Fruit fly (Drosophila melanogaster) whole organism, embryonic: Measurements from ENCODE around the gene CG8765.

ENCODE experiments used
- Atf-2 ChIP-seq: fragments of 200-800 bp; sonication (Bioruptor generic); optimal IDR thresholded peaks from 2 replicates; lab custom pipeline; 2016; ENCODE audit warnings: missing biosample characterization, missing genetic modification characterization
- CG15011 ChIP-seq: fragments of 200-800 bp; sonication (Bioruptor generic); optimal IDR thresholded peaks from 3 replicates; lab custom pipeline; 2018; ENCODE audit warnings: missing biosample characterization, mild to moderate bottlenecking, missing genetic modification characterization
- CG32767 ChIP-seq: fragments of 200-800 bp; sonication (Bioruptor generic); IDR thresholded peaks from 2 replicates; pipeline ENCODE4 v1.3.6; 2022; ENCODE audit warnings: missing biosample characterization, missing genetic modification characterization
- CG3407 ChIP-seq: fragments of 200-800 bp; sonication (Bioruptor generic); optimal IDR thresholded peaks from 2 replicates; lab custom pipeline; 2018; ENCODE audit warnings: missing biosample characterization, mild to moderate bottlenecking, missing genetic modification characterization
- CG3726 ChIP-seq: fragments of 200-800 bp; sonication (Bioruptor generic); IDR thresholded peaks from 3 replicates; pipeline ENCODE4, ENCODE4 v1.3.6; 2022; ENCODE audit warnings: missing biosample characterization, missing genetic modification characterization
- CG4328 ChIP-seq: fragments of 200-800 bp; sonication (Bioruptor generic); optimal IDR thresholded peaks from 3 replicates; lab custom pipeline; 2017; ENCODE audit warnings: missing biosample characterization, missing genetic modification reagents, missing genetic modification characterization
- CG4360 ChIP-seq: fragments of 200-800 bp; sonication (Bioruptor generic); IDR thresholded peaks from 2 replicates; pipeline ENCODE4 v1.3.6; 2022; ENCODE audit warnings: missing biosample characterization, missing genetic modification characterization
- CG4707 ChIP-seq: fragments of 200-800 bp; sonication (Bioruptor generic); optimal IDR thresholded peaks from 2 replicates; lab custom pipeline; 2018; ENCODE audit warnings: missing biosample characterization, mild to moderate bottlenecking, missing genetic modification characterization, moderate library complexity
- CG6791 ChIP-seq: fragments of 200-800 bp; sonication (Bioruptor generic); IDR thresholded peaks from 3 replicates; pipeline ENCODE4 v1.3.6; 2022; ENCODE audit warnings: missing biosample characterization, missing genetic modification characterization; ENCODE audit not compliant: partially characterized antibody
- CG7839 ChIP-seq: fragments of 200-800 bp; sonication (Bioruptor generic); optimal IDR thresholded peaks from 3 replicates; lab custom pipeline; 2018; ENCODE audit warnings: missing biosample characterization, mild to moderate bottlenecking, missing genetic modification characterization, moderate library complexity
- CG8924 ChIP-seq: fragments of 200-800 bp; optimal IDR thresholded peaks from 3 replicates; lab custom pipeline; 2019; ENCODE audit warnings: missing biosample characterization, mild to moderate bottlenecking, missing genetic modification characterization, moderate library complexity
- Chrac-16 ChIP-seq: fragments of 200-800 bp; sonication (Bioruptor generic); optimal IDR thresholded peaks from 3 replicates; lab custom pipeline; 2016; ENCODE audit warnings: missing biosample characterization, missing genetic modification characterization
- D ChIP-seq, 2 experiments: fragments of 200-800 bp in 1 of 2; fragments of >200 bp in 1 of 2; sonication (Bioruptor generic) in 1 of 2; optimal IDR thresholded peaks; 2 replicates in 1 of 2; 3 replicates in 1 of 2; lab custom pipeline; 2017; ENCODE audit warnings: mild to moderate bottlenecking in 1 of 2, missing biosample characterization in 1 of 2, missing genetic modification characterization in 1 of 2, missing genetic modification reagents in 1 of 2
- D19B ChIP-seq: fragments of 200-800 bp; sonication (Bioruptor generic); optimal IDR thresholded peaks from 2 replicates; lab custom pipeline; 2017; ENCODE audit warnings: missing biosample characterization, mild to moderate bottlenecking, missing genetic modification characterization
- Doc2 ChIP-seq: fragments of 200-800 bp; sonication (Bioruptor generic); IDR thresholded peaks from 2 replicates; pipeline ENCODE4 v1.3.6; 2022; ENCODE audit warnings: missing biosample characterization, missing genetic modification characterization
- E2f1 ChIP-seq: fragments of 200-800 bp; sonication (Bioruptor generic); IDR thresholded peaks from 2 replicates; pipeline ENCODE4 v1.3.6; 2022; ENCODE audit warnings: missing biosample characterization, missing genetic modification characterization
- Fer1 ChIP-seq: fragments of 200-800 bp; sonication (Bioruptor generic); optimal IDR thresholded peaks from 2 replicates; lab custom pipeline; 2017; ENCODE audit warnings: missing biosample characterization, mild to moderate bottlenecking, missing genetic modification characterization
- Gsc ChIP-seq: fragments of 200-800 bp; sonication (Bioruptor generic); IDR thresholded peaks from 2 replicates; pipeline ENCODE4 v1.3.6; 2022; ENCODE audit warnings: missing biosample characterization, missing genetic modification characterization
- H2.0 ChIP-seq: fragments of 200-800 bp; sonication (Bioruptor generic); IDR thresholded peaks from 2 replicates; pipeline ENCODE4 v1.3.6; 2022; ENCODE audit warnings: missing biosample characterization, missing genetic modification characterization
- HHEX ChIP-seq: fragments of 200-800 bp; sonication (Bioruptor generic); optimal IDR thresholded peaks from 3 replicates; lab custom pipeline; 2017; ENCODE audit warnings: missing biosample characterization, mild to moderate bottlenecking, missing genetic modification characterization, missing genetic modification reagents
- HLH54F ChIP-seq: fragments of 200-800 bp; sonication (Bioruptor generic); optimal IDR thresholded peaks from 3 replicates; lab custom pipeline; 2016; ENCODE audit warnings: missing biosample characterization, missing genetic modification characterization
- NFAT ChIP-seq: fragments of 200-800 bp; sonication (Bioruptor generic); IDR thresholded peaks from 2 replicates; pipeline ENCODE4 v1.3.6; 2022; ENCODE audit warnings: missing biosample characterization, missing genetic modification characterization
- Sry-δ ChIP-seq: fragments of 200-800 bp; sonication (Bioruptor generic); optimal IDR thresholded peaks from 2 replicates; lab custom pipeline; 2016; ENCODE audit warnings: missing biosample characterization, missing genetic modification characterization
- Usf ChIP-seq: fragments of 200-800 bp; sonication (Bioruptor generic); optimal IDR thresholded peaks from 2 replicates; lab custom pipeline; 2017; ENCODE audit warnings: missing genotype, missing biosample characterization, missing genetic modification characterization
- YL-1 ChIP-seq: fragments of 200-800 bp; sonication (Bioruptor generic); optimal IDR thresholded peaks from 3 replicates; lab custom pipeline; 2017; ENCODE audit warnings: missing biosample characterization, mild to moderate bottlenecking, missing genetic modification characterization
- ash1 ChIP-seq: fragments of 200-800 bp; sonication (Bioruptor generic); optimal IDR thresholded peaks from 2 replicates; lab custom pipeline; 2018; ENCODE audit warnings: missing biosample characterization, mild to moderate bottlenecking, missing genetic modification characterization
- chinmo ChIP-seq: fragments of 200-800 bp; sonication (Bioruptor generic); IDR thresholded peaks from 4 replicates; pipeline ENCODE4 v1.3.6; 2022; ENCODE audit warnings: missing biosample characterization, missing genetic modification characterization; ENCODE audit not compliant: partially characterized antibody
- cwo ChIP-seq: fragments of 200-800 bp; sonication (Bioruptor generic); optimal IDR thresholded peaks from 3 replicates; lab custom pipeline; 2017; ENCODE audit warnings: missing biosample characterization, missing genetic modification characterization, mild to moderate bottlenecking, moderate library complexity, missing genetic modification reagents
- dati ChIP-seq: fragments of 200-800 bp; sonication (Bioruptor generic); IDR thresholded peaks from 2 replicates; pipeline ENCODE4 v1.3.6; 2022; ENCODE audit warnings: missing biosample characterization, missing genetic modification characterization
- disco-r ChIP-seq: fragments of 200-800 bp; sonication (Bioruptor generic); optimal IDR thresholded peaks from 2 replicates; lab custom pipeline; 2016; ENCODE audit warnings: missing biosample characterization, missing genetic modification characterization
- ems ChIP-seq: fragments of 200-800 bp; sonication (Bioruptor generic); optimal IDR thresholded peaks from 3 replicates; lab custom pipeline; 2016; ENCODE audit warnings: missing biosample characterization, missing genetic modification characterization
- exex ChIP-seq: fragments of 200-800 bp; sonication (Bioruptor generic); optimal IDR thresholded peaks from 4 replicates; lab custom pipeline; 2018; ENCODE audit warnings: missing biosample characterization, mild to moderate bottlenecking, missing genetic modification characterization, moderate library complexity
- fd64A ChIP-seq: fragments of 200-800 bp; sonication (Bioruptor generic); optimal IDR thresholded peaks from 3 replicates; lab custom pipeline; 2018; ENCODE audit warnings: missing biosample characterization, mild to moderate bottlenecking, missing genetic modification characterization
- grau ChIP-seq: fragments of 200-800 bp; optimal IDR thresholded peaks from 3 replicates; lab custom pipeline; 2019; ENCODE audit warnings: missing biosample characterization, mild to moderate bottlenecking, missing genetic modification characterization, moderate library complexity
- inv ChIP-seq: fragments of 200-800 bp; sonication (Bioruptor generic); IDR thresholded peaks from 2 replicates; pipeline ENCODE4 v1.3.6; 2022; ENCODE audit warnings: missing biosample characterization, missing genetic modification characterization; ENCODE audit not compliant: partially characterized antibody
- knrl ChIP-seq: fragments of 200-800 bp; sonication (Bioruptor generic); IDR thresholded peaks from 3 replicates; pipeline ENCODE4 v1.3.6; 2022; ENCODE audit warnings: missing biosample characterization, missing genetic modification characterization; ENCODE audit not compliant: partially characterized antibody
- lbe ChIP-seq: fragments of 200-800 bp; sonication (Bioruptor generic); optimal IDR thresholded peaks from 2 replicates; lab custom pipeline; 2016; ENCODE audit warnings: missing biosample characterization, mild to moderate bottlenecking, missing genetic modification characterization
- lilli ChIP-seq: fragments of 200-800 bp; sonication (Bioruptor generic); optimal IDR thresholded peaks from 3 replicates; lab custom pipeline; 2016; ENCODE audit warnings: missing biosample characterization, missing genetic modification characterization
- nmo ChIP-seq: fragments of 200-800 bp; sonication (Bioruptor generic); optimal IDR thresholded peaks from 2 replicates; lab custom pipeline; 2018; ENCODE audit warnings: missing biosample characterization, mild to moderate bottlenecking, missing genetic modification characterization, moderate library complexity
- odd ChIP-seq: fragments of 200-800 bp; sonication (Bioruptor generic); optimal IDR thresholded peaks from 2 replicates; lab custom pipeline; 2017; ENCODE audit warnings: missing biosample characterization, mild to moderate bottlenecking, missing genetic modification characterization
- salm ChIP-seq: fragments of 200-800 bp; sonication (Bioruptor generic); optimal IDR thresholded peaks from 2 replicates; lab custom pipeline; 2018; ENCODE audit warnings: missing biosample characterization, mild to moderate bottlenecking, missing genetic modification characterization
- sd ChIP-seq: fragments of 200-800 bp; sonication (Bioruptor generic); optimal IDR thresholded peaks from 3 replicates; lab custom pipeline; 2018; ENCODE audit warnings: missing biosample characterization, mild to moderate bottlenecking, missing genetic modification characterization, moderate library complexity
- sens ChIP-seq: fragments of 200-800 bp; sonication (Bioruptor generic); peaks from one replicate; lab custom pipeline; 2016; ENCODE audit warnings: missing biosample characterization, missing genetic modification characterization
- shn ChIP-seq: fragments of 200-800 bp; sonication (Bioruptor generic); optimal IDR thresholded peaks from 3 replicates; lab custom pipeline; 2016; ENCODE audit warnings: missing biosample characterization, missing genetic modification characterization
- slbo ChIP-seq: fragments of 200-800 bp; sonication (Bioruptor generic); IDR thresholded peaks from 2 replicates; pipeline ENCODE4 v1.3.6; 2022; ENCODE audit warnings: missing biosample characterization, missing genetic modification characterization
- sob ChIP-seq: fragments of 200-800 bp; sonication (Bioruptor generic); IDR thresholded peaks from 2 replicates; pipeline ENCODE4 v1.3.6; 2022; ENCODE audit warnings: missing biosample characterization, missing genetic modification characterization
- tio ChIP-seq: fragments of 200-800 bp; sonication (Bioruptor generic); optimal IDR thresholded peaks from 2 replicates; lab custom pipeline; 2017; ENCODE audit warnings: missing biosample characterization, missing genetic modification characterization, inconsistent platforms
- twi ChIP-seq: fragments of 200-800 bp; optimal IDR thresholded peaks from 2 replicates; lab custom pipeline; 2019; ENCODE audit warnings: missing biosample characterization, mild to moderate bottlenecking, missing genetic modification characterization, moderate library complexity
- tx ChIP-seq: fragments of 200-800 bp; sonication (Bioruptor generic); optimal IDR thresholded peaks from 2 replicates; lab custom pipeline; 2016; ENCODE audit warnings: missing biosample characterization, missing genetic modification characterization
- zen ChIP-seq: fragments of 200-800 bp; sonication (Bioruptor generic); optimal IDR thresholded peaks from 3 replicates; lab custom pipeline; 2018; ENCODE audit warnings: missing biosample characterization, mild to moderate bottlenecking, missing genetic modification characterization, moderate library complexity

Gene CG8765

DNA sequence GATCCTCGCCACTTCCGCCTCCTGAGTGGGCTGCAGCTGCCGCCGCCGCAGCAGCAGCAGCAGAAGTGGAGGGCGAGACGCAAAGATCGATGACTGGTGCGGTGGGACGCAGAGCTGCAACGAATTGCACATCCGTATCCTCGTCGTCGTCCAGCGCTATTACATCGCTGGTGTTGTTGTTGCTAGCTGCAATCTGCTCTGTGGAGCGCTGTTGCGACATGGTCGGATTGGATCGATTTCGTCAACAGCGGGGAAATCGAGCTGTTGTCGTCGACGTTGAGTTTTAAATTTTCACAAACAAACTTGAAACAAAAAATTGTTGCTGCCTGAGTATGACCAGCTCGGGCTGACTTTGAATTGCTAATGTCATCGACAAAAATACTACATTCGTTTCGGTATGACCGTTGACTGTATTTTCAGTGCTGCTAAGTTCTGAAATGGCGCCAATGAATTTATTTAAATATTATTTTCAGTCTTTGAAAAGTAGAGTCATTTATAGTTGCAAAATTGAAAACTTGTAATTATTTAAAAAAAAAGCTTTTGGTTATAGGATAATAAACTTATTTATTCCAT is 44.6 kb downstream of the CG8765 start, which contains the start of gene Rnf146 (continued):
- TF ChIP-seq sd (tag; lab: Kevin White, UChicago) (no peak), CG32767 (GFP tag; lab: Robert Waterston, UW) (no peak), sob (no peak), YL-1 (peak; percentile 20), salm (tag; lab: Kevin White, UChicago) (no peak), CG7839 (tag; lab: Kevin White, UChicago) (no peak), CG3726 (no peak), Sry-δ (GFP tag; lab: Kevin White, UChicago) (peak; percentile 11), Chrac-16 (GFP tag; lab: Kevin White, UChicago) (no peak), ems (GFP tag; lab: Kevin White, UChicago) (no peak), CG4328 (GFP tag; lab: Kevin White, UChicago) (no peak), CG4360 (GFP tag; lab: Robert Waterston, UW) (0 out of 2 replicates have a peak, but pooled peaks have one; percentile 43), Gsc (no peak), sens (GFP tag; lab: Kevin White, UChicago) (no peak), disco-r (GFP tag; lab: Kevin White, UChicago) (no peak), E2f1 (GFP tag; lab: Robert Waterston, UW) (no peak), CG6791 (no peak), D19B (GFP tag; lab: Kevin White, UChicago) (no peak), knrl (GFP tag; lab: Robert Waterston, UW) (no peak; the same call in 2 of the 3 replicates), nmo (GFP tag; lab: Kevin White, UChicago) (peak; percentile 4), Doc2 (GFP tag; lab: Robert Waterston, UW) (no peak), slbo (GFP tag; lab: Robert Waterston, UW) (no peak), exex (no peak), CG15011 (no peak), CG8924 (tag; lab: Kevin White, UChicago) (peak; percentile 21), odd (GFP tag; lab: Kevin White, UChicago) (no peak), HHEX (GFP tag; lab: Kevin White, UChicago) (no peak), H2.0 (GFP tag; lab: Robert Waterston, UW) (no peak), Fer1 (GFP tag; lab: Kevin White, UChicago) (peak; percentile 29), ash1 (no peak), dati (GFP tag; lab: Robert Waterston, UW) (no peak), cwo (GFP tag; lab: Kevin White, UChicago) (no peak), shn (GFP tag; lab: Kevin White, UChicago) (no peak), grau (tag; lab: Kevin White, UChicago) (no peak), Usf (GFP tag; lab: Kevin White, UChicago) (no peak), tx (no peak), HLH54F (GFP tag; lab: Kevin White, UChicago) (no peak), NFAT (GFP tag; lab: Robert Waterston, UW) (no peak), lilli (GFP tag; lab: Kevin White, UChicago) (no peak), inv (GFP tag; lab: Robert Waterston, UW) (no peak), zen (tag; lab: Kevin White, UChicago) (no peak), CG4707 (GFP tag; lab: Kevin White, UChicago) (no peak), lbe (GFP tag; lab: Kevin White, UChicago) (peak; percentile 24), tio (GFP tag; lab: Kevin White, UChicago) (no peak), twi (tag; lab: Kevin White, UChicago) (no peak), chinmo (peak; percentile 55; the same call in 2 of the 4 replicates), CG3407 (GFP tag; lab: Kevin White, UChicago) (no peak), fd64A (no peak), D (optimal IDR thresholded peaks at IDR 0.05; lab: Kevin White, UChicago) (peak; percentile 45), D (GFP tag; optimal IDR thresholded peaks at IDR 0.05; lab: Kevin White, UChicago) (no peak), Atf-2 (no peak)
